Fruit fly (Drosophila melanogaster) whole organism, embryonic: ENCODE data around the gene CG43693.

Experiments
- Aef1 ChIP-seq: fragments of 200-800 bp; sonication (Bioruptor generic); IDR thresholded peaks from 3 replicates; pipeline ENCODE4 v1.3.6; 2022; ENCODE audit warnings: missing biosample characterization, missing genetic modification characterization
- Asciz ChIP-seq: fragments of 200-800 bp; sonication (Bioruptor generic); optimal IDR thresholded peaks from 2 replicates; lab custom pipeline; 2017; ENCODE audit warnings: missing biosample characterization, mild to moderate bottlenecking, missing genetic modification characterization, missing genetic modification reagents
- Atf-2 ChIP-seq: fragments of 200-800 bp; sonication (Bioruptor generic); optimal IDR thresholded peaks from 2 replicates; lab custom pipeline; 2016; ENCODE audit warnings: missing biosample characterization, missing genetic modification characterization
- CG12744 ChIP-seq: fragments of 200-800 bp; sonication (Bioruptor generic); optimal IDR thresholded peaks from 2 replicates; lab custom pipeline; 2016; ENCODE audit warnings: missing biosample characterization, missing genetic modification characterization
- CG13775 ChIP-seq: fragments of 200-800 bp; sonication (Bioruptor generic); optimal IDR thresholded peaks from 3 replicates; lab custom pipeline; 2017; ENCODE audit warnings: missing biosample characterization, mild to moderate bottlenecking, missing genetic modification characterization
- CG14441 ChIP-seq: fragments of 200-800 bp; sonication (Bioruptor generic); IDR thresholded peaks from 2 replicates; pipeline ENCODE4 v1.3.6; 2022; ENCODE audit warnings: missing biosample characterization, missing genetic modification characterization
- CG15479 ChIP-seq: fragments of 200-800 bp; sonication (Bioruptor generic); optimal IDR thresholded peaks from 3 replicates; lab custom pipeline; 2019; ENCODE audit warnings: missing biosample characterization, mild to moderate bottlenecking, missing genetic modification characterization, moderate library complexity
- CG15514 ChIP-seq: fragments of 200-800 bp; sonication (Bioruptor generic); optimal IDR thresholded peaks from 3 replicates; lab custom pipeline; 2017; ENCODE audit warnings: missing biosample characterization, missing genetic modification characterization, mild to moderate bottlenecking, moderate library complexity, missing genetic modification reagents
- CG15601 ChIP-seq: fragments of 200-800 bp; sonication (Bioruptor generic); optimal IDR thresholded peaks from 3 replicates; lab custom pipeline; 2019; ENCODE audit warnings: missing biosample characterization, mild to moderate bottlenecking, missing genetic modification characterization, moderate library complexity
- CG16779 ChIP-seq: fragments of 200-800 bp; sonication (Bioruptor generic); IDR thresholded peaks from 2 replicates; pipeline ENCODE4 v1.3.6; 2022; ENCODE audit warnings: missing biosample characterization, missing genetic modification characterization
- CG16813 ChIP-seq: fragments of 200-800 bp; sonication (Bioruptor generic); IDR thresholded peaks from 3 replicates; pipeline ENCODE4 v1.3.6; 2022; ENCODE audit warnings: missing biosample characterization, missing genetic modification characterization; ENCODE audit not compliant: partially characterized antibody
- CG16815 ChIP-seq: fragments of 200-800 bp; sonication (Bioruptor generic); optimal IDR thresholded peaks from 3 replicates; lab custom pipeline; 2017; ENCODE audit warnings: missing biosample characterization, mild to moderate bottlenecking, missing genetic modification characterization
- CG18011 ChIP-seq: fragments of 200-800 bp; sonication (Bioruptor generic); optimal IDR thresholded peaks from 2 replicates; lab custom pipeline; 2017; ENCODE audit warnings: missing biosample characterization, missing genetic modification characterization, mild to moderate bottlenecking, moderate library complexity, missing genotype
- CG18599 ChIP-seq: fragments of 200-800 bp; sonication (Bioruptor generic); optimal IDR thresholded peaks from 3 replicates; lab custom pipeline; 2017; ENCODE audit warnings: missing biosample characterization, missing genetic modification characterization, mild to moderate bottlenecking, moderate library complexity, missing genetic modification reagents
- CG3163 ChIP-seq: fragments of 200-800 bp; sonication (Bioruptor generic); optimal IDR thresholded peaks from 3 replicates; lab custom pipeline; 2016; ENCODE audit warnings: missing biosample characterization, missing genetic modification characterization
- CG32532 ChIP-seq: fragments of 200-800 bp; sonication (Bioruptor generic); IDR thresholded peaks from 2 replicates; pipeline ENCODE4 v1.3.6; 2022; ENCODE audit warnings: missing biosample characterization, missing genetic modification characterization
- CG4707 ChIP-seq: fragments of 200-800 bp; sonication (Bioruptor generic); optimal IDR thresholded peaks from 2 replicates; lab custom pipeline; 2018; ENCODE audit warnings: missing biosample characterization, mild to moderate bottlenecking, missing genetic modification characterization, moderate library complexity
- CG4854 ChIP-seq: fragments of 200-800 bp; sonication (Bioruptor generic); optimal IDR thresholded peaks from 2 replicates; lab custom pipeline; 2016; ENCODE audit warnings: missing biosample characterization, missing genetic modification characterization, inconsistent platforms
- CG6791 ChIP-seq: fragments of 200-800 bp; sonication (Bioruptor generic); IDR thresholded peaks from 3 replicates; pipeline ENCODE4 v1.3.6; 2022; ENCODE audit warnings: missing biosample characterization, missing genetic modification characterization; ENCODE audit not compliant: partially characterized antibody
- CG9437 ChIP-seq: fragments of 200-800 bp; sonication (Bioruptor generic); optimal IDR thresholded peaks from 2 replicates; lab custom pipeline; 2018; ENCODE audit warnings: missing biosample characterization, mild to moderate bottlenecking, missing genetic modification characterization
- CG9876 ChIP-seq: fragments of 200-800 bp; sonication (Bioruptor generic); optimal IDR thresholded peaks from 2 replicates; lab custom pipeline; 2016; ENCODE audit warnings: missing biosample characterization, missing genetic modification characterization
- Chrac-16 ChIP-seq: fragments of 200-800 bp; sonication (Bioruptor generic); optimal IDR thresholded peaks from 3 replicates; lab custom pipeline; 2016; ENCODE audit warnings: missing biosample characterization, missing genetic modification characterization
- Dek ChIP-seq: fragments of 200-800 bp; sonication (Bioruptor generic); optimal IDR thresholded peaks from 3 replicates; lab custom pipeline; 2019; ENCODE audit warnings: missing biosample characterization, mild to moderate bottlenecking, missing genetic modification characterization, moderate library complexity
- Ets65A ChIP-seq: fragments of 200-800 bp; sonication (Bioruptor generic); peaks from one replicate; lab custom pipeline; 2016; ENCODE audit warnings: missing biosample characterization, missing genetic modification characterization
- Hmx ChIP-seq: fragments of 200-800 bp; sonication (Bioruptor generic); optimal IDR thresholded peaks from 2 replicates; lab custom pipeline; 2016; ENCODE audit warnings: missing biosample characterization, missing genetic modification characterization
- Hr51 ChIP-seq, 2 experiments: fragments of 200-800 bp; sonication (Bioruptor generic); optimal IDR thresholded peaks; 2 replicates in 1 of 2; 3 replicates in 1 of 2; lab custom pipeline; 2016 to 2018; ENCODE audit warnings: missing biosample characterization in 2 of 2, missing genetic modification characterization in 2 of 2, mild to moderate bottlenecking in 1 of 2, moderate library complexity in 1 of 2
- Jarid2 ChIP-seq: fragments of 200-800 bp; sonication (Bioruptor generic); optimal IDR thresholded peaks from 3 replicates; lab custom pipeline; 2017; ENCODE audit warnings: mild to moderate bottlenecking, missing biosample characterization, missing genetic modification reagents, missing genetic modification characterization
- Mrtf ChIP-seq: fragments of 200-800 bp; sonication (Bioruptor generic); IDR thresholded peaks from 3 replicates; pipeline ENCODE4 v1.3.6; 2022; ENCODE audit warnings: missing biosample characterization, missing genetic modification characterization
- Myb ChIP-seq: fragments of 200-800 bp; sonication (Bioruptor generic); optimal IDR thresholded peaks from 2 replicates; lab custom pipeline; 2016; ENCODE audit warnings: missing biosample characterization, missing genetic modification characterization
- Oli ChIP-seq: fragments of 200-800 bp; sonication (Bioruptor generic); optimal IDR thresholded peaks from 2 replicates; lab custom pipeline; 2018; ENCODE audit warnings: missing biosample characterization, mild to moderate bottlenecking, missing genetic modification characterization, moderate library complexity
- Ptx1 ChIP-seq: fragments of 200-800 bp; sonication (Bioruptor generic); IDR thresholded peaks from 2 replicates; pipeline ENCODE4 v1.3.6; 2022; ENCODE audit warnings: missing biosample characterization, missing genetic modification characterization
- abd-A ChIP-seq: fragments of 200-800 bp; sonication (Bioruptor generic); optimal IDR thresholded peaks from 3 replicates; lab custom pipeline; 2019; ENCODE audit warnings: missing biosample characterization, mild to moderate bottlenecking, missing genetic modification characterization, moderate library complexity
- ash1 ChIP-seq: fragments of 200-800 bp; sonication (Bioruptor generic); optimal IDR thresholded peaks from 2 replicates; lab custom pipeline; 2018; ENCODE audit warnings: missing biosample characterization, mild to moderate bottlenecking, missing genetic modification characterization
- chn ChIP-seq: fragments of 200-800 bp; sonication (Bioruptor generic); optimal IDR thresholded peaks from 2 replicates; lab custom pipeline; 2016; ENCODE audit warnings: missing biosample characterization, missing genetic modification characterization
- dysf ChIP-seq: fragments of 200-800 bp; sonication (Bioruptor generic); IDR thresholded peaks from 3 replicates; pipeline ENCODE4 v1.3.6; 2022; ENCODE audit warnings: missing biosample characterization, missing genetic modification characterization
- emc ChIP-seq: fragments of 200-800 bp; sonication (Bioruptor generic); optimal IDR thresholded peaks from 2 replicates; lab custom pipeline; 2016; ENCODE audit warnings: missing biosample characterization, missing genetic modification characterization
- grn ChIP-seq: fragments of 200-800 bp; sonication (Bioruptor generic); optimal IDR thresholded peaks from 3 replicates; lab custom pipeline; 2017; ENCODE audit warnings: missing biosample characterization, missing genetic modification characterization
- gt ChIP-seq: fragments of 200-800 bp; sonication (Bioruptor generic); IDR thresholded peaks from 2 replicates; pipeline ENCODE4 v1.3.6; 2022; ENCODE audit warnings: missing biosample characterization, missing genetic modification characterization
- jumu ChIP-seq: fragments of 200-800 bp; sonication (Bioruptor generic); optimal IDR thresholded peaks from 3 replicates; lab custom pipeline; 2016; ENCODE audit warnings: missing biosample characterization, missing genetic modification characterization
- lbe ChIP-seq: fragments of 200-800 bp; sonication (Bioruptor generic); optimal IDR thresholded peaks from 2 replicates; lab custom pipeline; 2016; ENCODE audit warnings: missing biosample characterization, mild to moderate bottlenecking, missing genetic modification characterization
- lov ChIP-seq, 2 experiments: fragments of 200-800 bp in 1 of 2; fragments of >200 bp in 1 of 2; sonication (Bioruptor generic) in 1 of 2; IDR thresholded peaks in 1 of 2; optimal IDR thresholded peaks in 1 of 2; 2 replicates in 1 of 2; 3 replicates in 1 of 2; pipeline versions ENCODE4 v1.3.6 to Lab custom; 2017 to 2022; ENCODE audit warnings: missing biosample characterization in 1 of 2, missing genetic modification characterization in 1 of 2
- luna ChIP-seq: fragments of 200-800 bp; sonication (Bioruptor generic); optimal IDR thresholded peaks from 2 replicates; lab custom pipeline; 2016; ENCODE audit warnings: missing biosample characterization, missing genetic modification characterization
- pho ChIP-seq: fragments of 200-800 bp; sonication (Bioruptor generic); optimal IDR thresholded peaks from 2 replicates; lab custom pipeline; 2016; ENCODE audit warnings: missing biosample characterization, missing genetic modification characterization
- ranshi ChIP-seq: fragments of 200-800 bp; sonication (Bioruptor generic); IDR thresholded peaks from 2 replicates; pipeline ENCODE4 v1.3.6; 2022; ENCODE audit warnings: missing biosample characterization, missing genetic modification characterization
- tgo ChIP-seq: fragments of 200-800 bp; sonication (Bioruptor generic); IDR thresholded peaks from 3 replicates; pipeline ENCODE4 v1.3.6; 2022; ENCODE audit warnings: missing biosample characterization, missing genetic modification characterization
- ttk ChIP-seq: fragments of 200-800 bp; sonication (Bioruptor generic); IDR thresholded peaks from 2 replicates; pipeline ENCODE4 v2.1.2; 2022; ENCODE audit warnings: missing biosample characterization, missing genetic modification characterization
- vnd ChIP-seq: fragments of 200-800 bp; sonication (Bioruptor generic); IDR thresholded peaks from 3 replicates; pipeline ENCODE4 v1.3.6; 2022; ENCODE audit warnings: missing biosample characterization, missing genetic modification characterization; ENCODE audit not compliant: partially characterized antibody
- wek ChIP-seq: fragments of 200-800 bp; sonication (Bioruptor generic); optimal IDR thresholded peaks from 3 replicates; lab custom pipeline; 2018; ENCODE audit warnings: missing biosample characterization, mild to moderate bottlenecking, missing genetic modification characterization, moderate library complexity

CG43693 gene

dm6 chr3L:11091943-11092609 is 40.9 kb upstream of the CG43693 start (continued):
- TF ChIP-seq CG18599 (GFP tag; lab: Kevin White, UChicago) = peak; percentile 47
- peak; percentile 34; the same call in 2 of the 3 replicates for TF ChIP-seq tgo (GFP tag; lab: Robert Waterston, UW)
- peak; percentile 6 for TF ChIP-seq Oli (tag; lab: Kevin White, UChicago)
- TF ChIP-seq Dek = peak; percentile 2
- TF ChIP-seq Chrac-16 (GFP tag; lab: Kevin White, UChicago) = peak; percentile 30
- no peak for TF ChIP-seq CG15479 (GFP tag; lab: Kevin White, UChicago)
- no peak; the same call in 2 of the 3 replicates for TF ChIP-seq Aef1 (GFP tag; lab: Robert Waterston, UW)
- peak; percentile 78 for TF ChIP-seq jumu
- no peak for TF ChIP-seq lov (optimal IDR thresholded peaks at IDR 0.05; lab: Kevin White, UChicago)
- 0 out of 3 replicates have a peak, but pooled peaks have one; percentile 5 for TF ChIP-seq lov (GFP tag; IDR thresholded peaks at IDR 0.05; lab: Robert Waterston, UW)
- peak; percentile 48 for TF ChIP-seq pho
- TF ChIP-seq chn = peak; percentile 88
- TF ChIP-seq CG16813 (GFP tag; lab: Robert Waterston, UW) = 0 out of 3 replicates have a peak, but pooled peaks have one; percentile 30
- TF ChIP-seq CG16779 (GFP tag; lab: Robert Waterston, UW) = peak; percentile 68; the same call in 1 of the 2 replicates
- peak; percentile 64 for TF ChIP-seq Myb (GFP tag; lab: Kevin White, UChicago)
- TF ChIP-seq CG15514 (GFP tag; lab: Kevin White, UChicago) = peak; percentile 62
- TF ChIP-seq Hr51 (GFP tag; optimal IDR thresholded peaks at IDR 0.05; lab: Kevin White, UChicago) = peak in 1 of 2 experiments; percentile 66
- peak; percentile 34 for TF ChIP-seq Atf-2 (GFP tag; lab: Kevin White, UChicago)
- TF ChIP-seq Hmx (GFP tag; lab: Kevin White, UChicago) = no peak
- TF ChIP-seq CG16815 (GFP tag; lab: Kevin White, UChicago) = peak; percentile 37
- TF ChIP-seq lbe (GFP tag; lab: Kevin White, UChicago) = peak; percentile 48
- TF ChIP-seq emc (GFP tag; lab: Kevin White, UChicago) = no peak
- TF ChIP-seq CG14441 = peak; percentile 7; the same call in 1 of the 2 replicates
- peak; percentile 7 for TF ChIP-seq CG13775
- peak; percentile 62; the same call in 2 of the 3 replicates for TF ChIP-seq Mrtf (GFP tag; lab: Robert Waterston, UW)
- peak; percentile 43 for TF ChIP-seq CG3163 (GFP tag; lab: Kevin White, UChicago)
- TF ChIP-seq Jarid2 (GFP tag; lab: Kevin White, UChicago) = no peak
- TF ChIP-seq ranshi = peak; percentile 13; the same call in 1 of the 2 replicates
- TF ChIP-seq abd-A (tag; lab: Kevin White, UChicago) = no peak
- TF ChIP-seq CG18011 = no peak
- peak; percentile 59 for TF ChIP-seq CG9876 (GFP tag; lab: Kevin White, UChicago)
- TF ChIP-seq wek (GFP tag; lab: Kevin White, UChicago) = no peak
- no peak for TF ChIP-seq luna
- TF ChIP-seq gt (GFP tag; lab: Robert Waterston, UW) = no peak
- no peak for TF ChIP-seq ttk (GFP tag; lab: Robert Waterston, UW)
- peak; percentile 19 for TF ChIP-seq CG15601 (tag; lab: Kevin White, UChicago)
- peak; percentile 68 for TF ChIP-seq Ets65A (GFP tag; lab: Kevin White, UChicago)
- TF ChIP-seq CG9437 (GFP tag; lab: Kevin White, UChicago) = peak; percentile 40
- no peak for TF ChIP-seq CG4707 (GFP tag; lab: Kevin White, UChicago)
- TF ChIP-seq Ptx1 = peak; percentile 30; the same call in 1 of the 2 replicates
- TF ChIP-seq Asciz (GFP tag; lab: Kevin White, UChicago) = peak; percentile 14
- peak; percentile 55 for TF ChIP-seq ash1 (GFP tag; lab: Kevin White, UChicago)
- no peak for TF ChIP-seq dysf
- peak; percentile 37; the same call in 1 of the 3 replicates for TF ChIP-seq CG6791
- 0 out of 2 replicates have a peak, but pooled peaks have one; percentile 43 for TF ChIP-seq CG32532
- peak; percentile 14 for TF ChIP-seq CG4854 (GFP tag; lab: Kevin White, UChicago)
- no peak for TF ChIP-seq CG12744 (GFP tag; lab: Kevin White, UChicago)
- TF ChIP-seq grn (GFP tag; lab: Kevin White, UChicago) = no peak
- no peak for TF ChIP-seq vnd (GFP tag; lab: Robert Waterston, UW)
